Fruit fly (Drosophila melanogaster) whole organism, embryonic: Measurements from ENCODE around the gene CG6051.

Source experiments
- Adf1 ChIP-seq: fragments of 200-800 bp; sonication (Bioruptor generic); IDR thresholded peaks from 2 replicates; pipeline ENCODE4 v1.3.6; 2022; ENCODE audit warnings: missing biosample characterization, missing genetic modification characterization
- BtbVII ChIP-seq: fragments of 200-800 bp; sonication (Bioruptor generic); optimal IDR thresholded peaks from 3 replicates; lab custom pipeline; 2017; ENCODE audit warnings: missing biosample characterization, mild to moderate bottlenecking, missing genetic modification characterization
- CG1024 ChIP-seq: fragments of 200-800 bp; sonication (Bioruptor generic); IDR thresholded peaks from 2 replicates; pipeline ENCODE4 v1.3.6; 2022; ENCODE audit warnings: missing biosample characterization, missing genetic modification characterization
- CG12769 ChIP-seq: fragments of 200-800 bp; sonication (Bioruptor generic); optimal IDR thresholded peaks from 2 replicates; lab custom pipeline; 2019; ENCODE audit warnings: missing biosample characterization, mild to moderate bottlenecking, missing genetic modification characterization, moderate library complexity
- CG13287 ChIP-seq: fragments of 200-800 bp; sonication (Bioruptor generic); IDR thresholded peaks from 2 replicates; pipeline ENCODE4 v1.3.6; 2022; ENCODE audit warnings: missing biosample characterization, missing genetic modification characterization; ENCODE audit not compliant: partially characterized antibody
- CG1603 ChIP-seq: fragments of 200-800 bp; sonication (Bioruptor generic); optimal IDR thresholded peaks from 2 replicates; lab custom pipeline; 2019; ENCODE audit warnings: missing biosample characterization, mild to moderate bottlenecking, missing genetic modification characterization, moderate library complexity
- CG18599 ChIP-seq: fragments of 200-800 bp; sonication (Bioruptor generic); optimal IDR thresholded peaks from 3 replicates; lab custom pipeline; 2017; ENCODE audit warnings: missing biosample characterization, missing genetic modification characterization, mild to moderate bottlenecking, moderate library complexity, missing genetic modification reagents
- CG2712 ChIP-seq: fragments of 200-800 bp; optimal IDR thresholded peaks from 3 replicates; lab custom pipeline; 2019; ENCODE audit warnings: missing biosample characterization, mild to moderate bottlenecking, missing genetic modification characterization, moderate library complexity
- CG30403 ChIP-seq: fragments of 200-800 bp; sonication (Bioruptor generic); optimal IDR thresholded peaks from 3 replicates; lab custom pipeline; 2016; ENCODE audit warnings: missing biosample characterization, missing genetic modification characterization
- CG32532 ChIP-seq: fragments of 200-800 bp; sonication (Bioruptor generic); IDR thresholded peaks from 2 replicates; pipeline ENCODE4 v1.3.6; 2022; ENCODE audit warnings: missing biosample characterization, missing genetic modification characterization
- CG34376 ChIP-seq: fragments of 200-800 bp; sonication (Bioruptor generic); optimal IDR thresholded peaks from 2 replicates; lab custom pipeline; 2018; ENCODE audit warnings: missing biosample characterization, mild to moderate bottlenecking, missing genetic modification characterization
- CG4404 ChIP-seq: fragments of 200-800 bp; sonication (Bioruptor generic); IDR thresholded peaks from 2 replicates; pipeline ENCODE4 v1.3.6; 2022; ENCODE audit warnings: missing biosample characterization, missing genetic modification characterization
- CG4854 ChIP-seq: fragments of 200-800 bp; sonication (Bioruptor generic); optimal IDR thresholded peaks from 2 replicates; lab custom pipeline; 2016; ENCODE audit warnings: missing biosample characterization, missing genetic modification characterization, inconsistent platforms
- Dbx ChIP-seq: fragments of 200-800 bp; sonication (Bioruptor generic); IDR thresholded peaks from 3 replicates; pipeline ENCODE4 v1.3.6; 2022; ENCODE audit warnings: missing biosample characterization, missing genetic modification characterization
- Deaf1 ChIP-seq: fragments of 200-800 bp; optimal IDR thresholded peaks from 3 replicates; lab custom pipeline; 2019; ENCODE audit warnings: missing biosample characterization, mild to moderate bottlenecking, missing genetic modification characterization, moderate library complexity
- Hr39 ChIP-seq: fragments of >200 bp; optimal IDR thresholded peaks from 2 replicates; lab custom pipeline; 2017
- Jarid2 ChIP-seq: fragments of 200-800 bp; sonication (Bioruptor generic); optimal IDR thresholded peaks from 3 replicates; lab custom pipeline; 2017; ENCODE audit warnings: mild to moderate bottlenecking, missing biosample characterization, missing genetic modification reagents, missing genetic modification characterization
- Med ChIP-seq: fragments of 200-800 bp; sonication (Bioruptor generic); peaks from one replicate; lab custom pipeline; 2016; ENCODE audit warnings: missing biosample characterization, missing genetic modification characterization, mild to moderate bottlenecking, inconsistent platforms, moderate library complexity
- NFAT ChIP-seq: fragments of 200-800 bp; sonication (Bioruptor generic); IDR thresholded peaks from 2 replicates; pipeline ENCODE4 v1.3.6; 2022; ENCODE audit warnings: missing biosample characterization, missing genetic modification characterization
- Nf-YB ChIP-seq: fragments of 200-800 bp; sonication (Bioruptor generic); optimal IDR thresholded peaks from 3 replicates; lab custom pipeline; 2019; ENCODE audit warnings: missing biosample characterization, mild to moderate bottlenecking, missing genetic modification characterization, moderate library complexity
- Ravus ChIP-seq: fragments of 200-800 bp; sonication (Bioruptor generic); IDR thresholded peaks from 2 replicates; pipeline ENCODE4 v1.3.6; 2022; ENCODE audit warnings: missing biosample characterization, missing genetic modification characterization
- Trl ChIP-seq, 3 experiments: fragments of >200 bp in 2 of 3; fragments of 200-800 bp in 1 of 3; sonication (Bioruptor generic) in 1 of 3; optimal IDR thresholded peaks; 2 replicates in 1 of 3; 3 replicates in 2 of 3; lab custom pipeline; 2016 to 2017; ENCODE audit warnings: missing biosample characterization in 1 of 3, missing genetic modification characterization in 1 of 3
- ac ChIP-seq: fragments of 200-800 bp; sonication (Bioruptor generic); optimal IDR thresholded peaks from 3 replicates; lab custom pipeline; 2017; ENCODE audit warnings: missing biosample characterization, mild to moderate bottlenecking, missing genetic modification characterization
- bcd ChIP-seq: fragments of 200-800 bp; sonication (Bioruptor generic); optimal IDR thresholded peaks from 2 replicates; lab custom pipeline; 2017; ENCODE audit warnings: missing biosample characterization, mild to moderate bottlenecking, missing genetic modification characterization
- chinmo ChIP-seq: fragments of 200-800 bp; sonication (Bioruptor generic); IDR thresholded peaks from 4 replicates; pipeline ENCODE4 v1.3.6; 2022; ENCODE audit warnings: missing biosample characterization, missing genetic modification characterization; ENCODE audit not compliant: partially characterized antibody
- crol ChIP-seq: fragments of 200-800 bp; sonication (Bioruptor generic); IDR thresholded peaks from 2 replicates; pipeline ENCODE4 v1.3.6; 2022; ENCODE audit warnings: missing biosample characterization, missing genetic modification characterization
- cwo ChIP-seq: fragments of 200-800 bp; sonication (Bioruptor generic); optimal IDR thresholded peaks from 3 replicates; lab custom pipeline; 2017; ENCODE audit warnings: missing biosample characterization, missing genetic modification characterization, mild to moderate bottlenecking, moderate library complexity, missing genetic modification reagents
- dmrt11E ChIP-seq: fragments of 200-800 bp; sonication (Bioruptor generic); optimal IDR thresholded peaks from 3 replicates; lab custom pipeline; 2018; ENCODE audit warnings: missing biosample characterization, mild to moderate bottlenecking, missing genetic modification characterization, moderate library complexity
- fru ChIP-seq: fragments of >200 bp; optimal IDR thresholded peaks from 2 replicates; lab custom pipeline; 2017
- ftz-f1 ChIP-seq: fragments of 200-800 bp; sonication (Bioruptor generic); optimal IDR thresholded peaks from 2 replicates; lab custom pipeline; 2016; ENCODE audit warnings: missing biosample characterization, missing genetic modification characterization
- grn ChIP-seq: fragments of 200-800 bp; sonication (Bioruptor generic); optimal IDR thresholded peaks from 3 replicates; lab custom pipeline; 2017; ENCODE audit warnings: missing biosample characterization, missing genetic modification characterization
- hb ChIP-seq: fragments of 200-800 bp; sonication (Bioruptor generic); IDR thresholded peaks from 3 replicates; pipeline ENCODE4 v1.3.6; 2022; ENCODE audit warnings: missing biosample characterization, missing genetic modification characterization; ENCODE audit not compliant: partially characterized antibody
- hbn ChIP-seq: fragments of 200-800 bp; sonication (Bioruptor generic); IDR thresholded peaks from 2 replicates; pipeline ENCODE4 v1.3.6; 2022; ENCODE audit warnings: missing biosample characterization, missing genetic modification characterization; ENCODE audit not compliant: partially characterized antibody
- jumu ChIP-seq: fragments of 200-800 bp; sonication (Bioruptor generic); optimal IDR thresholded peaks from 3 replicates; lab custom pipeline; 2016; ENCODE audit warnings: missing biosample characterization, missing genetic modification characterization
- sd ChIP-seq: fragments of 200-800 bp; sonication (Bioruptor generic); optimal IDR thresholded peaks from 3 replicates; lab custom pipeline; 2018; ENCODE audit warnings: missing biosample characterization, mild to moderate bottlenecking, missing genetic modification characterization, moderate library complexity
- sob ChIP-seq: fragments of 200-800 bp; sonication (Bioruptor generic); IDR thresholded peaks from 2 replicates; pipeline ENCODE4 v1.3.6; 2022; ENCODE audit warnings: missing biosample characterization, missing genetic modification characterization
- unc-4 ChIP-seq: fragments of 200-800 bp; sonication (Bioruptor generic); IDR thresholded peaks from 2 replicates; pipeline ENCODE4 v1.3.6; 2022; ENCODE audit warnings: missing biosample characterization, missing genetic modification characterization; ENCODE audit not compliant: partially characterized antibody
- usp ChIP-seq: fragments of >200 bp; optimal IDR thresholded peaks from 2 replicates; lab custom pipeline; 2017; ENCODE audit warnings: missing biosample characterization, missing genetic modification characterization

The CG6051 gene

DNA sequence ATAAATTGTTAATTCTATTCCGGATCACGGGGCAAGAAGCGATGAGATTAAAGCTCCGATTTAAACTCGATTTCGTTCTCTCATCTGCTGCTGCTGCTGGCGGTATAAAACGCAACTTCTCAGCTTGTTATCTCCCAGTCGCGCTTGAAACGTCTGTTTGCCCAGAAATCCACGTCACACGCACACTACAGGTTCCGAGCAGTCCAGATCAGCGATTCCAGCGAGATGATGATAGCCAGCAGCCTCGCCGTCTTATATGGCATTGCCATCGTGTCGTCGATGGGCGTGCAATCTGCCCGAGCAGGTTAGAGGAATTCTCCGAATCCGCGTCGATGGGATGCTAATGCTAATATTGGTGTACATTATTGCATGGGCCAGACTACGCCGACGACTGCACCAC is 6.9 kb upstream of the CG6051 start, which contains the start of gene grass:
Gene grass (plus strand): TSS at position 135 of the 400 bp plus-strand sequence.
- TF ChIP-seq usp (GFP tag; lab: Kevin White, UChicago) (no peak), sd (tag; lab: Kevin White, UChicago) (peak; percentile 43), fru (no peak), jumu (GFP tag; lab: Kevin White, UChicago) (no peak), cwo (GFP tag; lab: Kevin White, UChicago) (no peak), NFAT (0 out of 2 replicates have a peak, but pooled peaks have one; percentile 18), CG34376 (GFP tag; lab: Kevin White, UChicago) (peak; percentile 35), CG13287 (GFP tag; lab: Robert Waterston, UW) (peak; percentile 36; the same call in 1 of the 2 replicates), Med (GFP tag; lab: Kevin White, UChicago) (peak; percentile 64), BtbVII (GFP tag; lab: Kevin White, UChicago) (no peak), Jarid2 (GFP tag; lab: Kevin White, UChicago) (peak; percentile 53), CG4404 (0 out of 2 replicates have a peak, but pooled peaks have one; percentile 34), CG12769 (peak; percentile 67), Hr39 (lab: Kevin White, UChicago) (no peak), hb (GFP tag; lab: Robert Waterston, UW) (no peak), ac (no peak), Trl (optimal IDR thresholded peaks at IDR 0.05; lab: Kevin White, UChicago) (peak in 1 of 2 experiments; percentile 36), Trl (GFP tag; optimal IDR thresholded peaks at IDR 0.05; lab: Kevin White, UChicago) (no peak), hbn (GFP tag; lab: Robert Waterston, UW) (no peak), grn (peak; percentile 17), sob (GFP tag; lab: Robert Waterston, UW) (peak; percentile 24; the same call in 1 of the 2 replicates), CG32532 (GFP tag; lab: Robert Waterston, UW) (peak; percentile 26; the same call in 1 of the 2 replicates), Deaf1 (tag; lab: Kevin White, UChicago) (peak; percentile 32), CG1024 (no peak), CG1603 (no peak), CG4854 (GFP tag; lab: Kevin White, UChicago) (no peak), bcd (no peak), Dbx (0 out of 3 replicates have a peak, but pooled peaks have one; percentile 38), CG30403 (GFP tag; lab: Kevin White, UChicago) (no peak), dmrt11E (tag; lab: Kevin White, UChicago) (no peak), unc-4 (GFP tag; lab: Robert Waterston, UW) (0 out of 2 replicates have a peak, but pooled peaks have one; percentile 25)
- TF ChIP-seq, all 482 proteins: peak for 15

DNA sequence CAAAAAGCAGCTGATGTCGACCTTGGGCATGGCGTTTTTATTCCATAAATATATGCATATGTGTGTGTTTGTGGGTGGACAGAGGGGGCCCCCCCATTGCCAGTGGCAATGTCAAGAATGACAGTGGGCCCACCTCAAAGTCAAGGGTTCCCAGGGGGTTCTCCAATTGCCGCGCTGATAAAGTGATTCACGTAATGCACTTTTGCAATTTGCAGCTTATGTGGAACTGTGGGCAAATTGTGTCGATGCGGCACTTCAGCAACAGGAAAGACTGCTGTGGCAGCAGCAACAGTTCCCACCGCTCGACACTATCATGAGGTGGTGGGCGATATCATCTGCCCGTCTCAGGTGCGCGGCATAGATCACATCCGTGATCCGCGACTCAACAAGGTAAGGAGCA is 3.1 kb upstream of the CG6051 start:
- TF ChIP-seq Ravus (GFP tag; lab: Robert Waterston, UW) (no peak), Nf-YB (no peak), Adf1 (peak; percentile 3; the same call in 1 of the 2 replicates), CG2712 (tag; lab: Kevin White, UChicago) (no peak), CG18599 (GFP tag; lab: Kevin White, UChicago) (no peak), crol (GFP tag; lab: Robert Waterston, UW) (peak; percentile 39; the same call in 1 of the 2 replicates), ftz-f1 (GFP tag; lab: Kevin White, UChicago) (peak; percentile 82), chinmo (GFP tag; lab: Robert Waterston, UW) (0 out of 4 replicates have a peak, but pooled peaks have one; percentile 31)
